Worm (Caenorhabditis elegans) whole organism, L2 larva: ENCODE results near the gene pqn-10.

Experiments used
- Y55F3AM.14 ChIP-seq: fragments of 200-800 bp; sonication (Bioruptor generic); optimal IDR thresholded peaks from 2 replicates; lab custom pipeline; 2018; ENCODE audit warnings: mild to moderate bottlenecking, missing genetic modification characterization, missing compliant biosample characterization
- lin-39 ChIP-seq: fragments of 150-350 bp; optimal IDR thresholded peaks from 2 replicates; lab custom pipeline; 2014; ENCODE audit warnings: missing biosample characterization, missing genetic modification reagents, missing genetic modification characterization
- mdl-1 ChIP-seq, 2 experiments: fragments of 150-350 bp in 1 of 2; sonication (generic microtip) in 1 of 2; optimal IDR thresholded peaks; 2 replicates each; lab custom pipeline; 2017; ENCODE audit warnings: missing biosample characterization in 2 of 2, missing genetic modification characterization in 2 of 2
- nhr-12 ChIP-seq: fragments of 150-350 bp; optimal IDR thresholded peaks from 2 replicates; lab custom pipeline; 2014; ENCODE audit warnings: missing biosample characterization, missing genetic modification characterization
- nhr-23 ChIP-seq: fragments of 150-350 bp; optimal IDR thresholded peaks from 2 replicates; lab custom pipeline; 2014; ENCODE audit warnings: missing biosample characterization, missing genetic modification reagents, missing genetic modification characterization
- unc-62 ChIP-seq: fragments of 150-350 bp; optimal IDR thresholded peaks from 2 replicates; lab custom pipeline; 2014; ENCODE audit warnings: missing biosample characterization, missing genetic modification reagents, missing genetic modification characterization
- zag-1 ChIP-seq: fragments of 150-350 bp; optimal IDR thresholded peaks from 2 replicates; lab custom pipeline; 2014; ENCODE audit warnings: missing biosample characterization, missing genetic modification characterization
- ztf-4 ChIP-seq: fragments of 150-350 bp; optimal IDR thresholded peaks from 2 replicates; lab custom pipeline; 2014; ENCODE audit warnings: missing biosample characterization, missing genetic modification characterization

DNA sequence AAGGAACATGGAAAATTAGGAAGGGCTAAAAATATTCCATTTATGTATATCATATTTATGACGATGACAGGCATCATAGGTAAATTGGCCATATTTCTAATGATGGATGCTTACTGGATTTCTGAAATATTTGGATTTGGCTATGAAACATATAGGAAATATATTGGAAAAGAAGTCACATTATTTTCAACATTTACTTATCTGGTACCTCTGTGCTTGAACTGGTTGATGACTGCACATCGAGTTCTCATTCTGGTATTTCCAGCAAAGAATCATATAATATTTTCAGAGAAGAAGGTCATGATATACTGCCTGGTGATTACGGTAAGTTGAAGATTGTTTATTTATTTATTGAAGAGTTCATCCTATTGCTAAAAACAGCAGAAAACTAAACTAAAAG, 4.6 kb downstream of the pqn-10 start, which contains the start of gene srxa-5:
- TF ChIP-seq Y55F3AM.14 (GFP tag; lab: Kevin White, UChicago) (no peak), lin-39 (tag; lab: Kevin White, UChicago) (no peak), mdl-1 (tag; optimal IDR thresholded peaks at IDR 0.05; lab: Kevin White, UChicago) (no peak), nhr-12 (tag; lab: Kevin White, UChicago) (no peak), ztf-4 (tag; lab: Kevin White, UChicago) (no peak), zag-1 (tag; lab: Kevin White, UChicago) (no peak), unc-62 (GFP tag; lab: Kevin White, UChicago) (no peak), nhr-23 (no peak)
